Fruit fly (Drosophila melanogaster): ENCODE measurements around the gene CG15695.

The CG15695 gene

DNA sequence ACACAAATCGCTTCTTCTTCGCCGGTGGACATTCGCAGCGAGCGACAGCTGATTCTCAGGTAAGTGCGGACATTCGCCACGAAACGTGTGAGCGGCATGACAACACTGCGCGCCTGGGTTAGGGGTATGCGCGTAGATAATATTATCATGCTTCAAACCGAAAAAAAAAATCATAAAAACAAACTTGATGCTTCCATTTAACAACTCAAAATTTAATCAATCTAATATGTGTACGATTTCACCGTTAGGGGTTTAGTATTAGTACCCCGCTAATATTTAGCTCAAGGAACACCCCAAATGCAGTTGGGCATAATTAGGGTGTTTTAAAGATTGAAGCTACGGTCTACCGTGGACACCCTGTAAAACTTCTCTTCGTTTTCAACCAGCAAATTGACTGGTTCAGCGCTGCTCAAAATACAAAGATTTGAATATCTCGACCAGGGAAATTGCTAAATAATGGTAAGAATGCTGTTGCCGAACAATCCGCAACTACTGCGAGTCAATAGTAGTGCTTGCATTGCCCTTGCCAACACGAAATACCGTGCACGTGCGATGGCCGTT is 20.0 kb upstream of the CG15695 start, which contains the start of the genes CG17271 and RpS20 (continued):
- TF ChIP-seq Hmr (GFP tag; optimal IDR thresholded peaks at IDR 0.05) (peak; percentile 93), CG7963 (GFP tag; IDR thresholded peaks at IDR 0.05; ENCODE audit: partially characterized antibody) (no peak), CG6854 (GFP tag; optimal IDR thresholded peaks at IDR 0.05) (peak; percentile 66), CG12391 (tag; optimal IDR thresholded peaks at IDR 0.05) (peak; percentile 95), CG6272 (GFP tag; IDR thresholded peaks at IDR 0.05) (peak; percentile 90), Hr39 (optimal IDR thresholded peaks at IDR 0.05) (no peak), CG2889 (GFP tag; IDR thresholded peaks at IDR 0.05) (peak; percentile 86), scrt (GFP tag; optimal IDR thresholded peaks at IDR 0.05) (peak; percentile 69), CG2678 (tag; optimal IDR thresholded peaks at IDR 0.05) (peak; percentile 89), CG11723 (GFP tag; optimal IDR thresholded peaks at IDR 0.05) (peak; percentile 68), zen (tag; optimal IDR thresholded peaks at IDR 0.05) (peak; percentile 88), Spps (tag; optimal IDR thresholded peaks at IDR 0.05) (peak; percentile 70), abd-A (tag; optimal IDR thresholded peaks at IDR 0.05) (peak; percentile 65), CG12236 (GFP tag; optimal IDR thresholded peaks at IDR 0.05) (peak; percentile 72), gcm2 (GFP tag; optimal IDR thresholded peaks at IDR 0.05) (peak; percentile 88), hb (GFP tag; IDR thresholded peaks at IDR 0.05; ENCODE audit: partially characterized antibody) (no peak), ci (GFP tag; IDR thresholded peaks at IDR 0.05) (peak; percentile 89), Trl (optimal IDR thresholded peaks at IDR 0.05) (no peak), Trl (GFP tag; optimal IDR thresholded peaks at IDR 0.05) (peak; percentile 97), grau (tag; optimal IDR thresholded peaks at IDR 0.05) (peak; percentile 88), Meics (GFP tag; optimal IDR thresholded peaks at IDR 0.05) (peak; percentile 88), bsh (GFP tag; optimal IDR thresholded peaks at IDR 0.05) (peak in 1 of 2 experiments; percentile 86), CG1832 (GFP tag; optimal IDR thresholded peaks at IDR 0.05) (no peak), CG3407 (GFP tag; optimal IDR thresholded peaks at IDR 0.05) (peak; percentile 75), Ets97D (GFP tag; optimal IDR thresholded peaks at IDR 0.05) (peak; percentile 96), twi (tag; optimal IDR thresholded peaks at IDR 0.05) (peak; percentile 78), nmo (GFP tag; optimal IDR thresholded peaks at IDR 0.05) (peak; percentile 93), CG3838 (GFP tag; optimal IDR thresholded peaks at IDR 0.05) (peak; percentile 56), CG15011 (GFP tag; optimal IDR thresholded peaks at IDR 0.05) (peak; percentile 67), kni (GFP tag; optimal IDR thresholded peaks at IDR 0.05) (peak; percentile 63), Ssrp (tag; optimal IDR thresholded peaks at IDR 0.05) (peak; percentile 83), CG18599 (GFP tag; optimal IDR thresholded peaks at IDR 0.05) (peak; percentile 92), zf30C (GFP tag; optimal IDR thresholded peaks at IDR 0.05) (no peak), CG7271 (tag; optimal IDR thresholded peaks at IDR 0.05) (peak; percentile 59), chinmo (GFP tag; IDR thresholded peaks at IDR 0.05; ENCODE audit: partially characterized antibody) (0 out of 4 replicates have a peak, but pooled peaks have one; percentile 35), ab (GFP tag; optimal IDR thresholded peaks at IDR 0.05) (peak; percentile 91), CG4820 (GFP tag; optimal IDR thresholded peaks at IDR 0.05) (peak; percentile 91), eve (GFP tag; optimal IDR thresholded peaks at IDR 0.05) (peak in 1 of 2 experiments; percentile 57), D19A (tag; optimal IDR thresholded peaks at IDR 0.05) (peak; percentile 61), Tbp (GFP tag; optimal IDR thresholded peaks at IDR 0.05) (peak; percentile 22), CG3281 (GFP tag; optimal IDR thresholded peaks at IDR 0.05) (peak; percentile 89), crp (GFP tag; optimal IDR thresholded peaks at IDR 0.05) (peak; percentile 34 to 87), sna (GFP tag; IDR thresholded peaks at IDR 0.05; ENCODE audit: partially characterized antibody) (no peak), Neu2 (GFP tag; optimal IDR thresholded peaks at IDR 0.05; ENCODE audit: borderline replicate concordance) (peak; percentile 77), h (optimal IDR thresholded peaks at IDR 0.05) (no peak), CG31388 (GFP tag; optimal IDR thresholded peaks at IDR 0.05) (peak; percentile 78), CG30431 (GFP tag; optimal IDR thresholded peaks at IDR 0.05) (peak; percentile 79), pb (GFP tag; optimal IDR thresholded peaks at IDR 0.05) (peak; percentile 91), CG7786 (GFP tag; optimal IDR thresholded peaks at IDR 0.05) (peak; percentile 96), seq (GFP tag; IDR thresholded peaks at IDR 0.05) (peak; percentile 87)
